Fruit fly (Drosophila melanogaster) whole organism, embryonic: ENCODE results near the gene Patj.

Experiments used
- Atf6 ChIP-seq: fragments of 200-800 bp; sonication (Bioruptor generic); IDR thresholded peaks from 2 replicates; pipeline ENCODE4 v1.3.6; 2022; ENCODE audit warnings: missing biosample characterization, missing genetic modification characterization
- CG10366 ChIP-seq: fragments of 200-800 bp; sonication (Bioruptor generic); IDR thresholded peaks from 2 replicates; pipeline ENCODE4 v1.3.6; 2022; ENCODE audit warnings: missing biosample characterization, missing genetic modification characterization
- CG1233 ChIP-seq: fragments of 200-800 bp; sonication (Bioruptor generic); optimal IDR thresholded peaks from 4 replicates; lab custom pipeline; 2018; ENCODE audit warnings: missing biosample characterization, mild to moderate bottlenecking, missing genetic modification characterization
- CG14014 ChIP-seq: fragments of 200-800 bp; sonication (Bioruptor generic); IDR thresholded peaks from 2 replicates; pipeline ENCODE4 v1.3.6; 2022; ENCODE audit warnings: missing biosample characterization, missing genetic modification characterization
- CG14710 ChIP-seq: fragments of 200-800 bp; sonication (Bioruptor generic); optimal IDR thresholded peaks from 3 replicates; lab custom pipeline; 2019; ENCODE audit warnings: missing biosample characterization, mild to moderate bottlenecking, missing genetic modification characterization, moderate library complexity
- CG15601 ChIP-seq: fragments of 200-800 bp; sonication (Bioruptor generic); optimal IDR thresholded peaks from 3 replicates; lab custom pipeline; 2019; ENCODE audit warnings: missing biosample characterization, mild to moderate bottlenecking, missing genetic modification characterization, moderate library complexity
- CG15696 ChIP-seq: fragments of 200-800 bp; sonication (Bioruptor generic); optimal IDR thresholded peaks from 2 replicates; lab custom pipeline; 2019; ENCODE audit warnings: missing biosample characterization, mild to moderate bottlenecking, missing genetic modification characterization, moderate library complexity
- CG17802 ChIP-seq: fragments of 200-800 bp; sonication (Bioruptor generic); optimal IDR thresholded peaks from 2 replicates; lab custom pipeline; 2018; ENCODE audit warnings: missing biosample characterization, mild to moderate bottlenecking, missing genetic modification characterization, moderate library complexity
- CG18476 ChIP-seq: fragments of 200-800 bp; sonication (Bioruptor generic); optimal IDR thresholded peaks from 2 replicates; lab custom pipeline; 2016; ENCODE audit warnings: missing biosample characterization, mild to moderate bottlenecking, missing genetic modification characterization
- CG2712 ChIP-seq: fragments of 200-800 bp; optimal IDR thresholded peaks from 3 replicates; lab custom pipeline; 2019; ENCODE audit warnings: missing biosample characterization, mild to moderate bottlenecking, missing genetic modification characterization, moderate library complexity
- CG30431 ChIP-seq: fragments of 200-800 bp; sonication (Bioruptor generic); optimal IDR thresholded peaks from 2 replicates; lab custom pipeline; 2017; ENCODE audit warnings: missing biosample characterization, missing genetic modification characterization
- CG31441 ChIP-seq: fragments of 200-800 bp; sonication (Bioruptor generic); IDR thresholded peaks from 2 replicates; pipeline ENCODE4 v1.3.6; 2022; ENCODE audit warnings: missing biosample characterization, missing genetic modification characterization
- CG3163 ChIP-seq: fragments of 200-800 bp; sonication (Bioruptor generic); optimal IDR thresholded peaks from 3 replicates; lab custom pipeline; 2016; ENCODE audit warnings: missing biosample characterization, missing genetic modification characterization
- CG4617 ChIP-seq: fragments of 200-800 bp; sonication (Bioruptor generic); optimal IDR thresholded peaks from 3 replicates; lab custom pipeline; 2016; ENCODE audit warnings: missing biosample characterization, missing genetic modification characterization, borderline replicate concordance
- CG4820 ChIP-seq: fragments of 200-800 bp; sonication (Bioruptor generic); optimal IDR thresholded peaks from 3 replicates; lab custom pipeline; 2016; ENCODE audit warnings: missing biosample characterization, missing genetic modification characterization
- CG7271 ChIP-seq: fragments of 200-800 bp; sonication (Bioruptor generic); optimal IDR thresholded peaks from 2 replicates; lab custom pipeline; 2018; ENCODE audit warnings: missing biosample characterization, mild to moderate bottlenecking, missing genetic modification characterization, moderate library complexity
- CG8281 ChIP-seq: fragments of 200-800 bp; sonication (Bioruptor generic); optimal IDR thresholded peaks from 2 replicates; lab custom pipeline; 2018; ENCODE audit warnings: missing biosample characterization, mild to moderate bottlenecking, missing genetic modification characterization, moderate library complexity
- Chrac-16 ChIP-seq: fragments of 200-800 bp; sonication (Bioruptor generic); optimal IDR thresholded peaks from 3 replicates; lab custom pipeline; 2016; ENCODE audit warnings: missing biosample characterization, missing genetic modification characterization
- Dref ChIP-seq: fragments of 200-800 bp; sonication (Bioruptor generic); IDR thresholded peaks from 2 replicates; pipeline ENCODE4 v1.3.6; 2022; ENCODE audit warnings: missing biosample characterization, missing genetic modification characterization
- Fer3 ChIP-seq: fragments of 200-800 bp; sonication (Bioruptor generic); optimal IDR thresholded peaks from 2 replicates; lab custom pipeline; 2018; ENCODE audit warnings: missing biosample characterization, mild to moderate bottlenecking, missing genetic modification characterization, moderate library complexity
- GATAe ChIP-seq: fragments of 200-800 bp; sonication (Bioruptor generic); conservative IDR thresholded peaks from 2 replicates; pipeline ENCODE4 v1.3.6; 2022; ENCODE audit warnings: missing biosample characterization, missing genetic modification characterization
- HLH4C ChIP-seq: fragments of 200-800 bp; sonication (Bioruptor generic); IDR thresholded peaks from 3 replicates; pipeline ENCODE4 v1.3.6; 2022; ENCODE audit warnings: missing biosample characterization, missing genetic modification characterization; ENCODE audit not compliant: partially characterized antibody
- HLH54F ChIP-seq: fragments of 200-800 bp; sonication (Bioruptor generic); optimal IDR thresholded peaks from 3 replicates; lab custom pipeline; 2016; ENCODE audit warnings: missing biosample characterization, missing genetic modification characterization
- Lhr ChIP-seq: fragments of 200-800 bp; sonication (Bioruptor generic); optimal IDR thresholded peaks from 3 replicates; lab custom pipeline; 2017; ENCODE audit warnings: mild to moderate bottlenecking, missing biosample characterization, missing genetic modification reagents, missing genetic modification characterization
- Lpt ChIP-seq: fragments of >200 bp; optimal IDR thresholded peaks from 2 replicates; lab custom pipeline; 2018; ENCODE audit warnings: missing biosample characterization, missing genetic modification characterization
- MBD-R2 ChIP-seq: fragments of 200-800 bp; sonication (Bioruptor generic); IDR thresholded peaks from 2 replicates; pipeline ENCODE4 v1.3.6; 2022; ENCODE audit warnings: missing biosample characterization, missing genetic modification characterization
- MESR4 ChIP-seq: fragments of 200-800 bp; sonication (Bioruptor generic); optimal IDR thresholded peaks from 2 replicates; lab custom pipeline; 2018; ENCODE audit warnings: missing biosample characterization, mild to moderate bottlenecking, missing genetic modification characterization, moderate library complexity
- Mes4 ChIP-seq: fragments of 200-800 bp; sonication (Bioruptor generic); optimal IDR thresholded peaks from 2 replicates; lab custom pipeline; 2016; ENCODE audit warnings: missing biosample characterization, missing genetic modification characterization
- Neu2 ChIP-seq: fragments of 200-800 bp; sonication (Bioruptor generic); optimal IDR thresholded peaks from 3 replicates; lab custom pipeline; 2016; ENCODE audit warnings: missing biosample characterization, missing genetic modification characterization, borderline replicate concordance
- Optix ChIP-seq: fragments of 200-800 bp; sonication (Bioruptor generic); IDR thresholded peaks from 3 replicates; pipeline ENCODE4 v1.3.6; 2022; ENCODE audit warnings: missing biosample characterization, missing genetic modification characterization
- Pdp1 ChIP-seq, 2 experiments: fragments of 200-800 bp; sonication (Bioruptor generic); optimal IDR thresholded peaks; 3 replicates each; lab custom pipeline; 2016; ENCODE audit warnings: missing biosample characterization in 2 of 2, missing genetic modification characterization in 2 of 2, mild to moderate bottlenecking in 1 of 2, moderate library complexity in 1 of 2
- Rx ChIP-seq: fragments of 200-800 bp; sonication (Bioruptor generic); IDR thresholded peaks from 2 replicates; pipeline ENCODE4 v1.3.6; 2022; ENCODE audit warnings: missing biosample characterization, missing genetic modification characterization
- Sin3A ChIP-seq: fragments of >200 bp; optimal IDR thresholded peaks from 2 replicates; lab custom pipeline; 2018
- ab ChIP-seq: fragments of 200-800 bp; sonication (Bioruptor generic); optimal IDR thresholded peaks from 2 replicates; lab custom pipeline; 2016; ENCODE audit warnings: missing biosample characterization, missing genetic modification characterization
- bbx ChIP-seq: fragments of 200-800 bp; sonication (Bioruptor generic); IDR thresholded peaks from 2 replicates; pipeline ENCODE4 v1.3.6; 2022; ENCODE audit warnings: missing biosample characterization, missing genetic modification characterization; ENCODE audit not compliant: partially characterized antibody
- br ChIP-seq: fragments of >200 bp; optimal IDR thresholded peaks from 2 replicates; lab custom pipeline; 2017
- cad ChIP-seq: fragments of >200 bp; optimal IDR thresholded peaks from 2 replicates; lab custom pipeline; 2017; ENCODE audit warnings: missing biosample characterization, missing genetic modification characterization
- cg ChIP-seq: fragments of 200-800 bp; sonication (Bioruptor generic); optimal IDR thresholded peaks from 3 replicates; lab custom pipeline; 2019; ENCODE audit warnings: missing biosample characterization, mild to moderate bottlenecking, missing genetic modification characterization, moderate library complexity
- exex ChIP-seq: fragments of 200-800 bp; sonication (Bioruptor generic); optimal IDR thresholded peaks from 4 replicates; lab custom pipeline; 2018; ENCODE audit warnings: missing biosample characterization, mild to moderate bottlenecking, missing genetic modification characterization, moderate library complexity
- grn ChIP-seq: fragments of 200-800 bp; sonication (Bioruptor generic); optimal IDR thresholded peaks from 3 replicates; lab custom pipeline; 2017; ENCODE audit warnings: missing biosample characterization, missing genetic modification characterization
- jumu ChIP-seq: fragments of 200-800 bp; sonication (Bioruptor generic); optimal IDR thresholded peaks from 3 replicates; lab custom pipeline; 2016; ENCODE audit warnings: missing biosample characterization, missing genetic modification characterization
- mirr ChIP-seq: fragments of 200-800 bp; sonication (Bioruptor generic); optimal IDR thresholded peaks from 3 replicates; lab custom pipeline; 2018; ENCODE audit warnings: missing biosample characterization, mild to moderate bottlenecking, missing genetic modification characterization
- nerfin-2 ChIP-seq: fragments of 200-800 bp; sonication (Bioruptor generic); IDR thresholded peaks from 2 replicates; pipeline ENCODE4 v1.3.6; 2022; ENCODE audit warnings: missing biosample characterization, missing genetic modification characterization; ENCODE audit not compliant: partially characterized antibody
- pb ChIP-seq: fragments of 200-800 bp; sonication (Bioruptor generic); optimal IDR thresholded peaks from 3 replicates; lab custom pipeline; 2016; ENCODE audit warnings: missing biosample characterization, missing genetic modification characterization
- schlank ChIP-seq: fragments of 200-800 bp; sonication (Bioruptor generic); optimal IDR thresholded peaks from 2 replicates; lab custom pipeline; 2018; ENCODE audit warnings: missing biosample characterization, mild to moderate bottlenecking, missing genetic modification characterization
- sd ChIP-seq: fragments of 200-800 bp; sonication (Bioruptor generic); optimal IDR thresholded peaks from 3 replicates; lab custom pipeline; 2018; ENCODE audit warnings: missing biosample characterization, mild to moderate bottlenecking, missing genetic modification characterization, moderate library complexity
- seq ChIP-seq: fragments of 200-800 bp; sonication (Bioruptor generic); IDR thresholded peaks from 2 replicates; pipeline ENCODE4 v1.3.6; 2022; ENCODE audit warnings: missing biosample characterization, missing genetic modification characterization
- sim ChIP-seq: fragments of 200-800 bp; sonication (Bioruptor generic); IDR thresholded peaks from 2 replicates; pipeline ENCODE4 v1.3.6; 2022; ENCODE audit warnings: missing biosample characterization, missing genetic modification characterization
- sima ChIP-seq: fragments of 200-800 bp; sonication (Bioruptor generic); optimal IDR thresholded peaks from 2 replicates; lab custom pipeline; 2016; ENCODE audit warnings: missing biosample characterization, missing genetic modification characterization
- sna ChIP-seq: fragments of 200-800 bp; sonication (Bioruptor generic); IDR thresholded peaks from 2 replicates; pipeline ENCODE4 v1.3.6; 2022; ENCODE audit warnings: missing biosample characterization, missing genetic modification characterization; ENCODE audit not compliant: partially characterized antibody
- ssp ChIP-seq: fragments of 200-800 bp; sonication (Bioruptor generic); IDR thresholded peaks from 2 replicates; pipeline ENCODE4 v1.3.6; 2022; ENCODE audit warnings: missing biosample characterization, missing genetic modification characterization
- twi ChIP-seq: fragments of 200-800 bp; optimal IDR thresholded peaks from 2 replicates; lab custom pipeline; 2019; ENCODE audit warnings: missing biosample characterization, mild to moderate bottlenecking, missing genetic modification characterization, moderate library complexity
- z ChIP-seq: fragments of 200-800 bp; sonication (Bioruptor generic); IDR thresholded peaks from 3 replicates; pipeline ENCODE4 v1.3.6; 2022; ENCODE audit warnings: missing biosample characterization, missing genetic modification characterization
- zfh1 ChIP-seq: fragments of 200-800 bp; sonication (Bioruptor generic); IDR thresholded peaks from 3 replicates; pipeline ENCODE4 v1.3.6; 2022; ENCODE audit warnings: missing biosample characterization, missing genetic modification characterization

Gene Patj

DNA sequence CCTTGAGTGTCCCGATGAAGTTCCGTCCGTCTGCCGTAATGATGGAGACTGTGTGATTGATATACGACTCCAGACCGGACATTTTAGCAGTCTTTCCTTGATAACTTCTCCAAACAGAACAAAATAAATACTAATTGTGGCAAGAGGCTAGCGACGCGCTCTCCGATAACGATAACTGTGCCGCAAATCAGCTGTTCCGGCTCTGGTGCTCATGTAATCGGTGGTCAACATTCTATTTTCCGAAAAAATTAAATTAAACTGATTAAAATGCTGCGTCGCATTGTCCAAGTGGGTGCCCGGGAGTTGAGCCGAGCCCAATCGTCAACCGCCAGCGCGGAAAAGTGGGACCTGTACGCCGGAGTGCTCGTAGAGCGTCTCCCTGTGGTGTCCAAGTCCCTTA, 21.4 kb upstream of the Patj start, which contains the start of the genes CG2021 and mRpL46 (continued):
- TF ChIP-seq sima (no peak), Dref (peak; percentile 62), Lpt (GFP tag; lab: Kevin White, UChicago) (no peak), sim (no peak), CG10366 (no peak), CG18476 (GFP tag; lab: Kevin White, UChicago) (no peak), Mes4 (GFP tag; lab: Kevin White, UChicago) (no peak), Atf6 (no peak), bbx (peak; percentile 44), nerfin-2 (GFP tag; lab: Robert Waterston, UW) (no peak), br (no peak), ab (GFP tag; lab: Kevin White, UChicago) (no peak), CG14014 (GFP tag; lab: Robert Waterston, UW) (no peak), CG15601 (tag; lab: Kevin White, UChicago) (no peak), Optix (GFP tag; lab: Robert Waterston, UW) (no peak), Pdp1 (GFP tag; optimal IDR thresholded peaks at IDR 0.05; lab: Kevin White, UChicago) (peak in 1 of 2 experiments; percentile 76), CG31441 (GFP tag; lab: Robert Waterston, UW) (no peak), CG4820 (no peak), CG3163 (GFP tag; lab: Kevin White, UChicago) (no peak), sna (peak; percentile 48; the same call in 1 of the 2 replicates), CG17802 (tag; lab: Kevin White, UChicago) (no peak), Chrac-16 (GFP tag; lab: Kevin White, UChicago) (no peak), HLH4C (GFP tag; lab: Robert Waterston, UW) (peak; percentile 64), seq (GFP tag; lab: Robert Waterston, UW) (no peak), CG8281 (tag; lab: Kevin White, UChicago) (no peak), jumu (GFP tag; lab: Kevin White, UChicago) (no peak), MESR4 (GFP tag; lab: Kevin White, UChicago) (peak; percentile 68), Sin3A (lab: Kevin White, UChicago) (no peak), Rx (GFP tag; lab: Robert Waterston, UW) (no peak), CG4617 (GFP tag; lab: Kevin White, UChicago) (no peak), ssp (GFP tag; lab: Robert Waterston, UW) (no peak), Lhr (GFP tag; lab: Kevin White, UChicago) (no peak)

- TF ChIP-seq Fer3 (tag; lab: Kevin White, UChicago) (no peak), zfh1 (GFP tag; lab: Robert Waterston, UW) (no peak), CG2712 (tag; lab: Kevin White, UChicago) (no peak), cad (GFP tag; lab: Kevin White, UChicago) (no peak), CG14710 (tag; lab: Kevin White, UChicago) (no peak), sd (tag; lab: Kevin White, UChicago) (peak; percentile 99), mirr (GFP tag; lab: Kevin White, UChicago) (peak; percentile 72), CG30431 (GFP tag; lab: Kevin White, UChicago) (no peak), HLH54F (GFP tag; lab: Kevin White, UChicago) (no peak), grn (GFP tag; lab: Kevin White, UChicago) (peak; percentile 98), z (peak; percentile 13; the same call in 1 of the 3 replicates), cg (GFP tag; lab: Kevin White, UChicago) (peak; percentile 28), pb (GFP tag; lab: Kevin White, UChicago) (no peak), MBD-R2 (GFP tag; lab: Robert Waterston, UW) (no peak), exex (peak; percentile 68), schlank (tag; lab: Kevin White, UChicago) (no peak), twi (no peak), CG1233 (no peak), Neu2 (GFP tag; lab: Kevin White, UChicago) (no peak), CG15696 (tag; lab: Kevin White, UChicago) (no peak), CG7271 (tag; lab: Kevin White, UChicago) (no peak), GATAe (peak; percentile 73)
Measured at dm6 chr3L:1784092-1784491, 14.5 kb upstream of the Patj start.
